Fruit fly (Drosophila melanogaster) whole organism, embryonic: ENCODE measurements around the gene CG32192.

Experiments
- CG10147 ChIP-seq: fragments of 200-800 bp; sonication (Bioruptor generic); optimal IDR thresholded peaks from 2 replicates; lab custom pipeline; 2019; ENCODE audit warnings: missing biosample characterization, mild to moderate bottlenecking, missing genetic modification characterization, moderate library complexity
- CG10209 ChIP-seq: fragments of 200-800 bp; sonication (Bioruptor generic); optimal IDR thresholded peaks from 3 replicates; lab custom pipeline; 2017; ENCODE audit warnings: missing biosample characterization, mild to moderate bottlenecking, missing genetic modification characterization, missing genetic modification reagents
- CG12219 ChIP-seq: fragments of 200-800 bp; sonication (Bioruptor generic); optimal IDR thresholded peaks from 3 replicates; lab custom pipeline; 2018; ENCODE audit warnings: missing biosample characterization, mild to moderate bottlenecking, missing genetic modification characterization
- CG1233 ChIP-seq: fragments of 200-800 bp; sonication (Bioruptor generic); optimal IDR thresholded peaks from 4 replicates; lab custom pipeline; 2018; ENCODE audit warnings: missing biosample characterization, mild to moderate bottlenecking, missing genetic modification characterization
- CG12659 ChIP-seq: fragments of 200-800 bp; sonication (Bioruptor generic); optimal IDR thresholded peaks from 3 replicates; lab custom pipeline; 2017; ENCODE audit warnings: mild to moderate bottlenecking, missing biosample characterization, missing genetic modification reagents, missing genetic modification characterization
- CG12769 ChIP-seq: fragments of 200-800 bp; sonication (Bioruptor generic); optimal IDR thresholded peaks from 2 replicates; lab custom pipeline; 2019; ENCODE audit warnings: missing biosample characterization, mild to moderate bottlenecking, missing genetic modification characterization, moderate library complexity
- CG12942 ChIP-seq: fragments of 200-800 bp; sonication (Bioruptor generic); optimal IDR thresholded peaks from 3 replicates; lab custom pipeline; 2016; ENCODE audit warnings: missing biosample characterization, missing genetic modification characterization
- CG13775 ChIP-seq: fragments of 200-800 bp; sonication (Bioruptor generic); optimal IDR thresholded peaks from 3 replicates; lab custom pipeline; 2017; ENCODE audit warnings: missing biosample characterization, mild to moderate bottlenecking, missing genetic modification characterization
- CG17361 ChIP-seq: fragments of 200-800 bp; sonication (Bioruptor generic); IDR thresholded peaks from 3 replicates; pipeline ENCODE4 v1.3.6; 2022; ENCODE audit warnings: missing biosample characterization, missing genetic modification characterization
- CG18619 ChIP-seq: fragments of 200-800 bp; sonication (Bioruptor generic); optimal IDR thresholded peaks from 3 replicates; lab custom pipeline; 2017; ENCODE audit warnings: missing biosample characterization, mild to moderate bottlenecking, missing genetic modification characterization
- CG32532 ChIP-seq: fragments of 200-800 bp; sonication (Bioruptor generic); IDR thresholded peaks from 2 replicates; pipeline ENCODE4 v1.3.6; 2022; ENCODE audit warnings: missing biosample characterization, missing genetic modification characterization
- CG34376 ChIP-seq: fragments of 200-800 bp; sonication (Bioruptor generic); optimal IDR thresholded peaks from 2 replicates; lab custom pipeline; 2018; ENCODE audit warnings: missing biosample characterization, mild to moderate bottlenecking, missing genetic modification characterization
- CG4282 ChIP-seq: fragments of 200-800 bp; sonication (Bioruptor generic); optimal IDR thresholded peaks from 2 replicates; lab custom pipeline; 2016; ENCODE audit warnings: missing biosample characterization, missing genetic modification characterization
- CG6791 ChIP-seq: fragments of 200-800 bp; sonication (Bioruptor generic); IDR thresholded peaks from 3 replicates; pipeline ENCODE4 v1.3.6; 2022; ENCODE audit warnings: missing biosample characterization, missing genetic modification characterization; ENCODE audit not compliant: partially characterized antibody
- CG6813 ChIP-seq: fragments of 200-800 bp; sonication (Bioruptor generic); optimal IDR thresholded peaks from 2 replicates; lab custom pipeline; 2017; ENCODE audit warnings: missing biosample characterization, missing genetic modification characterization, mild to moderate bottlenecking, moderate library complexity, missing genetic modification reagents
- CG7839 ChIP-seq: fragments of 200-800 bp; sonication (Bioruptor generic); optimal IDR thresholded peaks from 3 replicates; lab custom pipeline; 2018; ENCODE audit warnings: missing biosample characterization, mild to moderate bottlenecking, missing genetic modification characterization, moderate library complexity
- CG8089 ChIP-seq: fragments of 200-800 bp; sonication (Bioruptor generic); optimal IDR thresholded peaks from 3 replicates; lab custom pipeline; 2016; ENCODE audit warnings: missing biosample characterization, missing genetic modification characterization
- CG8290 ChIP-seq, 3 experiments: fragments of 200-800 bp; sonication (Bioruptor generic); optimal IDR thresholded peaks; 2 replicates each; lab custom pipeline; 2016 to 2019; ENCODE audit warnings: missing biosample characterization in 3 of 3, missing genetic modification characterization in 3 of 3, mild to moderate bottlenecking in 2 of 3, moderate library complexity in 1 of 3
- CG9817 ChIP-seq: fragments of 200-800 bp; sonication (Bioruptor generic); optimal IDR thresholded peaks from 2 replicates; lab custom pipeline; 2018; ENCODE audit warnings: missing biosample characterization, mild to moderate bottlenecking, missing genetic modification characterization, moderate library complexity
- CoRest ChIP-seq: fragments of 200-800 bp; sonication (Bioruptor generic); optimal IDR thresholded peaks from 3 replicates; lab custom pipeline; 2018; ENCODE audit warnings: missing biosample characterization, mild to moderate bottlenecking, missing genetic modification characterization, moderate library complexity
- Dek ChIP-seq: fragments of 200-800 bp; sonication (Bioruptor generic); optimal IDR thresholded peaks from 3 replicates; lab custom pipeline; 2019; ENCODE audit warnings: missing biosample characterization, mild to moderate bottlenecking, missing genetic modification characterization, moderate library complexity
- Drgx ChIP-seq: fragments of 200-800 bp; sonication (Bioruptor generic); IDR thresholded peaks from 2 replicates; pipeline ENCODE4 v1.3.6; 2022; ENCODE audit warnings: missing biosample characterization, missing genetic modification characterization
- Ets65A ChIP-seq: fragments of 200-800 bp; sonication (Bioruptor generic); peaks from one replicate; lab custom pipeline; 2016; ENCODE audit warnings: missing biosample characterization, missing genetic modification characterization
- Fer3 ChIP-seq: fragments of 200-800 bp; sonication (Bioruptor generic); optimal IDR thresholded peaks from 2 replicates; lab custom pipeline; 2018; ENCODE audit warnings: missing biosample characterization, mild to moderate bottlenecking, missing genetic modification characterization, moderate library complexity
- Hr39 ChIP-seq: fragments of >200 bp; optimal IDR thresholded peaks from 2 replicates; lab custom pipeline; 2017
- Med ChIP-seq: fragments of 200-800 bp; sonication (Bioruptor generic); peaks from one replicate; lab custom pipeline; 2016; ENCODE audit warnings: missing biosample characterization, missing genetic modification characterization, mild to moderate bottlenecking, inconsistent platforms, moderate library complexity
- Meics ChIP-seq: fragments of 200-800 bp; sonication (Bioruptor generic); optimal IDR thresholded peaks from 2 replicates; lab custom pipeline; 2017; ENCODE audit warnings: missing biosample characterization, mild to moderate bottlenecking, missing genetic modification characterization
- Pdp1 ChIP-seq, 2 experiments: fragments of 200-800 bp; sonication (Bioruptor generic); optimal IDR thresholded peaks; 3 replicates each; lab custom pipeline; 2016; ENCODE audit warnings: missing biosample characterization in 2 of 2, missing genetic modification characterization in 2 of 2, mild to moderate bottlenecking in 1 of 2, moderate library complexity in 1 of 2
- Ravus ChIP-seq: fragments of 200-800 bp; sonication (Bioruptor generic); IDR thresholded peaks from 2 replicates; pipeline ENCODE4 v1.3.6; 2022; ENCODE audit warnings: missing biosample characterization, missing genetic modification characterization
- TFAM ChIP-seq: fragments of 200-800 bp; sonication (Bioruptor generic); optimal IDR thresholded peaks from 2 replicates; lab custom pipeline; 2017; ENCODE audit warnings: missing biosample characterization, missing genetic modification characterization, inconsistent platforms
- abd-A ChIP-seq: fragments of 200-800 bp; sonication (Bioruptor generic); optimal IDR thresholded peaks from 3 replicates; lab custom pipeline; 2019; ENCODE audit warnings: missing biosample characterization, mild to moderate bottlenecking, missing genetic modification characterization, moderate library complexity
- bab2 ChIP-seq: fragments of 200-800 bp; sonication (Bioruptor generic); optimal IDR thresholded peaks from 2 replicates; lab custom pipeline; 2016; ENCODE audit warnings: missing biosample characterization, missing genetic modification characterization
- cwo ChIP-seq: fragments of 200-800 bp; sonication (Bioruptor generic); optimal IDR thresholded peaks from 3 replicates; lab custom pipeline; 2017; ENCODE audit warnings: missing biosample characterization, missing genetic modification characterization, mild to moderate bottlenecking, moderate library complexity, missing genetic modification reagents
- dan ChIP-seq: fragments of 200-800 bp; sonication (Bioruptor generic); IDR thresholded peaks from 2 replicates; pipeline ENCODE4 v1.3.6; 2022; ENCODE audit warnings: missing biosample characterization, missing genetic modification characterization
- ftz-f1 ChIP-seq: fragments of 200-800 bp; sonication (Bioruptor generic); optimal IDR thresholded peaks from 2 replicates; lab custom pipeline; 2016; ENCODE audit warnings: missing biosample characterization, missing genetic modification characterization
- gem ChIP-seq: fragments of 200-800 bp; sonication (Bioruptor generic); optimal IDR thresholded peaks from 2 replicates; lab custom pipeline; 2019; ENCODE audit warnings: missing biosample characterization, mild to moderate bottlenecking, missing genetic modification characterization, moderate library complexity
- grau ChIP-seq: fragments of 200-800 bp; optimal IDR thresholded peaks from 3 replicates; lab custom pipeline; 2019; ENCODE audit warnings: missing biosample characterization, mild to moderate bottlenecking, missing genetic modification characterization, moderate library complexity
- h ChIP-seq: fragments of >200 bp; optimal IDR thresholded peaks from 2 replicates; lab custom pipeline; 2017
- hb ChIP-seq: fragments of 200-800 bp; sonication (Bioruptor generic); IDR thresholded peaks from 3 replicates; pipeline ENCODE4 v1.3.6; 2022; ENCODE audit warnings: missing biosample characterization, missing genetic modification characterization; ENCODE audit not compliant: partially characterized antibody
- her ChIP-seq: fragments of 200-800 bp; sonication (Bioruptor generic); optimal IDR thresholded peaks from 2 replicates; lab custom pipeline; 2016; ENCODE audit warnings: missing biosample characterization, missing genetic modification characterization
- mirr ChIP-seq: fragments of 200-800 bp; sonication (Bioruptor generic); optimal IDR thresholded peaks from 3 replicates; lab custom pipeline; 2018; ENCODE audit warnings: missing biosample characterization, mild to moderate bottlenecking, missing genetic modification characterization
- nerfin-1 ChIP-seq: fragments of 200-800 bp; sonication (Bioruptor generic); optimal IDR thresholded peaks from 3 replicates; lab custom pipeline; 2019; ENCODE audit warnings: missing biosample characterization, mild to moderate bottlenecking, missing genetic modification characterization, moderate library complexity
- pros ChIP-seq: fragments of 200-800 bp; sonication (Bioruptor generic); optimal IDR thresholded peaks from 3 replicates; lab custom pipeline; 2019; ENCODE audit warnings: missing biosample characterization, mild to moderate bottlenecking, missing genetic modification characterization, moderate library complexity
- rib ChIP-seq: fragments of 200-800 bp; sonication (Bioruptor generic); IDR thresholded peaks from 2 replicates; pipeline ENCODE4 v1.3.6; 2022; ENCODE audit warnings: missing biosample characterization, missing genetic modification characterization
- run ChIP-seq: fragments of 200-800 bp; sonication (Bioruptor generic); optimal IDR thresholded peaks from 3 replicates; lab custom pipeline; 2018; ENCODE audit warnings: missing biosample characterization, mild to moderate bottlenecking, missing genetic modification characterization
- sens ChIP-seq: fragments of 200-800 bp; sonication (Bioruptor generic); peaks from one replicate; lab custom pipeline; 2016; ENCODE audit warnings: missing biosample characterization, missing genetic modification characterization
- sug ChIP-seq: fragments of 200-800 bp; optimal IDR thresholded peaks from 2 replicates; lab custom pipeline; 2019; ENCODE audit warnings: missing biosample characterization, mild to moderate bottlenecking, missing genetic modification characterization, moderate library complexity
- tll ChIP-seq, 2 experiments: fragments of 200-800 bp in 1 of 2; fragments of >200 bp in 1 of 2; sonication (Bioruptor generic) in 1 of 2; optimal IDR thresholded peaks; 2 replicates each; lab custom pipeline; 2017 to 2019; ENCODE audit warnings: missing biosample characterization in 2 of 2, missing genetic modification characterization in 2 of 2, mild to moderate bottlenecking in 1 of 2, moderate library complexity in 1 of 2
- tx ChIP-seq: fragments of 200-800 bp; sonication (Bioruptor generic); optimal IDR thresholded peaks from 2 replicates; lab custom pipeline; 2016; ENCODE audit warnings: missing biosample characterization, missing genetic modification characterization

The CG32192 gene

DNA sequence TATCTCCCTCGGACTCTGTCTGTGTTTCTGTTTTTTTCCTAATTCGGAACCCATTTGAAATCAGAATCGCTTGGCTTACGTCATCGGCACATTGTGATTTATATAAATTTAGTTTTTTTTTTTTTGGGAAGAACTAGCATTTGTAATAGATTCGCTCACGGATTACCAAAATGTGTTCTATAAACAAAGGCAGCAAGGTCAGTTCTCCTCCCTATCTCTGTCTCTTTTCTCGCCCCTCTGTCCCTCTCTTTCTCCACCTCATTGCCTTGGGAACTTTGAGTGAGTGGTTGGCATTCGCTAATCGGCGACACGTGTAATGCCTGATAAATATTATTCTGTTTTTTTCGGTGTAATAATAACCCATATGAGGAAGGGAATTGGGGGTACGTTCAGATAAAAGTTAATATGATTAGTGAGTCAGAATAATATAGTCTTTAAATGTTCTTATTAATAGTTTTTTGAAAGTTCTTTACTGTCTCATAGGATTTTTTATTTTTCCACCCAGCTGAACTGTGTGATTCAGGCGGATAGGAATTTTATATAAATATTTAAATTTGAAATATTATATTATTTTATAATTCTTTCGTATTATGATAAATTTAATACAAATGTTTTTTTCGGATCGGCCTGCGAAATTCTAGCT lies 45.4 kb upstream of the CG32192 start (continued):
- peak in 1 of 2 experiments; percentile 9 for TF ChIP-seq tll (GFP tag; optimal IDR thresholded peaks at IDR 0.05; lab: Kevin White, UChicago)
- TF ChIP-seq Drgx = no peak
- TF ChIP-seq CG17361 (GFP tag; lab: Robert Waterston, UW) = peak; percentile 27; the same call in 1 of the 3 replicates
- TF ChIP-seq CG4282 (GFP tag; lab: Kevin White, UChicago) = no peak
- no peak for TF ChIP-seq TFAM (GFP tag; lab: Kevin White, UChicago)
- no peak for TF ChIP-seq hb (GFP tag; lab: Robert Waterston, UW)
- TF ChIP-seq dan = no peak
- peak; percentile 32 for TF ChIP-seq CG18619
- TF ChIP-seq Ets65A = no peak
- TF ChIP-seq CG8290 (GFP tag; optimal IDR thresholded peaks at IDR 0.05; lab: Kevin White, UChicago) = no peak
- peak in 1 of 2 experiments; percentile 41 for TF ChIP-seq CG8290 (tag; optimal IDR thresholded peaks at IDR 0.05; lab: Kevin White, UChicago)
- TF ChIP-seq CG6813 = no peak
- peak; percentile 93 for TF ChIP-seq ftz-f1 (GFP tag; lab: Kevin White, UChicago)
- TF ChIP-seq grau (tag; lab: Kevin White, UChicago) = peak; percentile 57
- peak; percentile 5 for TF ChIP-seq CG1233 (GFP tag; lab: Kevin White, UChicago)
- TF ChIP-seq CoRest = no peak
- TF ChIP-seq Dek (tag; lab: Kevin White, UChicago) = peak; percentile 20
- TF ChIP-seq Pdp1 (GFP tag; optimal IDR thresholded peaks at IDR 0.05; lab: Kevin White, UChicago) = peak in 1 of 2 experiments; percentile 89
- peak; percentile 33 for TF ChIP-seq gem (tag; lab: Kevin White, UChicago)
- TF ChIP-seq sug = peak; percentile 14
- peak; percentile 83 for TF ChIP-seq Med (GFP tag; lab: Kevin White, UChicago)
- peak; percentile 85 for TF ChIP-seq CG12769 (tag; lab: Kevin White, UChicago)
- TF ChIP-seq mirr (GFP tag; lab: Kevin White, UChicago) = peak; percentile 32
- no peak for TF ChIP-seq tx (GFP tag; lab: Kevin White, UChicago)
- no peak for TF ChIP-seq pros (GFP tag; lab: Kevin White, UChicago)
- TF ChIP-seq h (lab: Kevin White, UChicago) = no peak
- TF ChIP-seq abd-A (tag; lab: Kevin White, UChicago) = peak; percentile 44
- TF ChIP-seq her = no peak
- TF ChIP-seq CG13775 = peak; percentile 23
- no peak for TF ChIP-seq run (tag; lab: Kevin White, UChicago)
- TF ChIP-seq CG9817 (tag; lab: Kevin White, UChicago) = no peak
- TF ChIP-seq bab2 = no peak
- TF ChIP-seq rib (GFP tag; lab: Robert Waterston, UW) = peak; percentile 61
- TF ChIP-seq CG32532 (GFP tag; lab: Robert Waterston, UW) = 0 out of 2 replicates have a peak, but pooled peaks have one; percentile 22
- TF ChIP-seq nerfin-1 (tag; lab: Kevin White, UChicago) = no peak
- peak; percentile 7 for TF ChIP-seq CG12659 (GFP tag; lab: Kevin White, UChicago)
- no peak for TF ChIP-seq CG6791 (GFP tag; lab: Robert Waterston, UW)
- peak; percentile 68 for TF ChIP-seq sens (GFP tag; lab: Kevin White, UChicago)
- TF ChIP-seq CG10147 (GFP tag; lab: Kevin White, UChicago) = peak; percentile 8
- no peak for TF ChIP-seq Fer3 (tag; lab: Kevin White, UChicago)
- no peak for TF ChIP-seq CG12219 (GFP tag; lab: Kevin White, UChicago)
- no peak for TF ChIP-seq CG12942 (GFP tag; lab: Kevin White, UChicago)
- TF ChIP-seq CG7839 (tag; lab: Kevin White, UChicago) = peak; percentile 23
- peak; percentile 87 for TF ChIP-seq cwo (GFP tag; lab: Kevin White, UChicago)
- TF ChIP-seq Hr39 (lab: Kevin White, UChicago) = no peak
- TF ChIP-seq CG8089 (GFP tag; lab: Kevin White, UChicago) = no peak
- TF ChIP-seq CG10209 = peak; percentile 30
- peak; percentile 47 for TF ChIP-seq Meics (GFP tag; lab: Kevin White, UChicago)
- peak; percentile 75 for TF ChIP-seq CG34376 (GFP tag; lab: Kevin White, UChicago)
- no peak for TF ChIP-seq Ravus (GFP tag; lab: Robert Waterston, UW)
